Fruit fly (Drosophila melanogaster) whole organism, embryonic: ENCODE data around the gene EMC5.
A peak's percentile ranks its signal among the peaks of the same experiment; 100 is the strongest.

ENCODE experiments used
- Antp ChIP-seq: fragments of 200-800 bp; sonication (Bioruptor generic); optimal IDR thresholded peaks from 3 replicates; lab custom pipeline; 2016; ENCODE audit warnings: missing biosample characterization, missing genetic modification characterization
- Asciz ChIP-seq: fragments of 200-800 bp; sonication (Bioruptor generic); optimal IDR thresholded peaks from 2 replicates; lab custom pipeline; 2017; ENCODE audit warnings: missing biosample characterization, mild to moderate bottlenecking, missing genetic modification characterization, missing genetic modification reagents
- Atf3 ChIP-seq: fragments of 200-800 bp; sonication (Bioruptor generic); optimal IDR thresholded peaks from 3 replicates; lab custom pipeline; 2016; ENCODE audit warnings: missing biosample characterization, missing genetic modification characterization
- Bgb ChIP-seq: fragments of 200-800 bp; sonication (Bioruptor generic); IDR thresholded peaks from 2 replicates; pipeline ENCODE4 v1.3.6; 2022; ENCODE audit warnings: missing biosample characterization, missing genetic modification characterization; ENCODE audit not compliant: partially characterized antibody
- BtbVII ChIP-seq: fragments of 200-800 bp; sonication (Bioruptor generic); optimal IDR thresholded peaks from 3 replicates; lab custom pipeline; 2017; ENCODE audit warnings: missing biosample characterization, mild to moderate bottlenecking, missing genetic modification characterization
- CG10979 ChIP-seq: fragments of 200-800 bp; sonication (Bioruptor generic); optimal IDR thresholded peaks from 2 replicates; lab custom pipeline; 2018; ENCODE audit warnings: missing biosample characterization, mild to moderate bottlenecking, missing genetic modification characterization, moderate library complexity
- CG11093 ChIP-seq: fragments of 200-800 bp; sonication (Bioruptor generic); IDR thresholded peaks from 3 replicates; pipeline ENCODE4 v1.3.6; 2022; ENCODE audit warnings: missing biosample characterization, missing genetic modification characterization
- CG12236 ChIP-seq: fragments of 200-800 bp; sonication (Bioruptor generic); optimal IDR thresholded peaks from 2 replicates; lab custom pipeline; 2016; ENCODE audit warnings: missing biosample characterization, missing genetic modification characterization
- CG12659 ChIP-seq: fragments of 200-800 bp; sonication (Bioruptor generic); optimal IDR thresholded peaks from 3 replicates; lab custom pipeline; 2017; ENCODE audit warnings: mild to moderate bottlenecking, missing biosample characterization, missing genetic modification reagents, missing genetic modification characterization
- CG13424 ChIP-seq: fragments of 200-800 bp; sonication (Bioruptor generic); optimal IDR thresholded peaks from 2 replicates; lab custom pipeline; 2019; ENCODE audit warnings: missing biosample characterization, mild to moderate bottlenecking, missing genetic modification characterization, moderate library complexity
- CG16815 ChIP-seq: fragments of 200-800 bp; sonication (Bioruptor generic); optimal IDR thresholded peaks from 3 replicates; lab custom pipeline; 2017; ENCODE audit warnings: missing biosample characterization, mild to moderate bottlenecking, missing genetic modification characterization
- CG17612 ChIP-seq: fragments of 200-800 bp; sonication (Bioruptor generic); IDR thresholded peaks from 2 replicates; pipeline ENCODE4 v1.3.6; 2022; ENCODE audit warnings: missing biosample characterization, missing genetic modification characterization
- CG18262 ChIP-seq: fragments of 200-800 bp; optimal IDR thresholded peaks from 3 replicates; lab custom pipeline; 2019; ENCODE audit warnings: missing biosample characterization, mild to moderate bottlenecking, missing genetic modification characterization, moderate library complexity
- CG18619 ChIP-seq: fragments of 200-800 bp; sonication (Bioruptor generic); optimal IDR thresholded peaks from 3 replicates; lab custom pipeline; 2017; ENCODE audit warnings: missing biosample characterization, mild to moderate bottlenecking, missing genetic modification characterization
- CG2120 ChIP-seq: fragments of 200-800 bp; sonication (Bioruptor generic); optimal IDR thresholded peaks from 3 replicates; lab custom pipeline; 2016; ENCODE audit warnings: missing biosample characterization, missing genetic modification characterization
- CG30403 ChIP-seq: fragments of 200-800 bp; sonication (Bioruptor generic); optimal IDR thresholded peaks from 3 replicates; lab custom pipeline; 2016; ENCODE audit warnings: missing biosample characterization, missing genetic modification characterization
- CG31224 ChIP-seq: fragments of 200-800 bp; sonication (Bioruptor generic); IDR thresholded peaks from 2 replicates; pipeline ENCODE4 v1.3.6; 2022; ENCODE audit warnings: missing biosample characterization, missing genetic modification characterization
- CG3407 ChIP-seq: fragments of 200-800 bp; sonication (Bioruptor generic); optimal IDR thresholded peaks from 2 replicates; lab custom pipeline; 2018; ENCODE audit warnings: missing biosample characterization, mild to moderate bottlenecking, missing genetic modification characterization
- CG4404 ChIP-seq: fragments of 200-800 bp; sonication (Bioruptor generic); IDR thresholded peaks from 2 replicates; pipeline ENCODE4 v1.3.6; 2022; ENCODE audit warnings: missing biosample characterization, missing genetic modification characterization
- CG4854 ChIP-seq: fragments of 200-800 bp; sonication (Bioruptor generic); optimal IDR thresholded peaks from 2 replicates; lab custom pipeline; 2016; ENCODE audit warnings: missing biosample characterization, missing genetic modification characterization, inconsistent platforms
- CG6175 ChIP-seq: fragments of 200-800 bp; sonication (Bioruptor generic); IDR thresholded peaks from 3 replicates; pipeline ENCODE4 v1.3.6; 2022; ENCODE audit warnings: missing biosample characterization, missing genetic modification characterization
- CG7786 ChIP-seq: fragments of 200-800 bp; sonication (Bioruptor generic); optimal IDR thresholded peaks from 2 replicates; lab custom pipeline; 2016; ENCODE audit warnings: missing biosample characterization, missing genetic modification characterization
- CG8089 ChIP-seq: fragments of 200-800 bp; sonication (Bioruptor generic); optimal IDR thresholded peaks from 3 replicates; lab custom pipeline; 2016; ENCODE audit warnings: missing biosample characterization, missing genetic modification characterization
- Ets97D ChIP-seq: fragments of 200-800 bp; sonication (Bioruptor generic); optimal IDR thresholded peaks from 3 replicates; lab custom pipeline; 2016; ENCODE audit warnings: missing biosample characterization, missing genetic modification characterization
- Kr ChIP-seq: fragments of 200-800 bp; sonication (Bioruptor generic); optimal IDR thresholded peaks from 2 replicates; lab custom pipeline; 2017; ENCODE audit warnings: missing biosample characterization, mild to moderate bottlenecking, missing genetic modification characterization
- Lim3 ChIP-seq: fragments of 200-800 bp; sonication (Bioruptor generic); IDR thresholded peaks from 2 replicates; pipeline ENCODE4 v1.3.6; 2022; ENCODE audit warnings: missing biosample characterization, missing genetic modification characterization
- MBD-R2 ChIP-seq: fragments of 200-800 bp; sonication (Bioruptor generic); IDR thresholded peaks from 2 replicates; pipeline ENCODE4 v1.3.6; 2022; ENCODE audit warnings: missing biosample characterization, missing genetic modification characterization
- NC2α ChIP-seq: fragments of 200-800 bp; sonication (Bioruptor generic); optimal IDR thresholded peaks from 2 replicates; lab custom pipeline; 2016; ENCODE audit warnings: missing biosample characterization, missing genetic modification characterization
- NFAT ChIP-seq: fragments of 200-800 bp; sonication (Bioruptor generic); IDR thresholded peaks from 2 replicates; pipeline ENCODE4 v1.3.6; 2022; ENCODE audit warnings: missing biosample characterization, missing genetic modification characterization
- Nf-YB ChIP-seq: fragments of 200-800 bp; sonication (Bioruptor generic); optimal IDR thresholded peaks from 3 replicates; lab custom pipeline; 2019; ENCODE audit warnings: missing biosample characterization, mild to moderate bottlenecking, missing genetic modification characterization, moderate library complexity
- NfI ChIP-seq: fragments of 200-800 bp; sonication (Bioruptor generic); optimal IDR thresholded peaks from 3 replicates; lab custom pipeline; 2018; ENCODE audit warnings: missing biosample characterization, mild to moderate bottlenecking, missing genetic modification characterization, moderate library complexity
- Oaz ChIP-seq: fragments of 200-800 bp; sonication (Bioruptor generic); IDR thresholded peaks from 2 replicates; pipeline ENCODE4 v1.3.6; 2022; ENCODE audit warnings: missing biosample characterization, missing genetic modification characterization
- Optix ChIP-seq: fragments of 200-800 bp; sonication (Bioruptor generic); IDR thresholded peaks from 3 replicates; pipeline ENCODE4 v1.3.6; 2022; ENCODE audit warnings: missing biosample characterization, missing genetic modification characterization
- bbx ChIP-seq: fragments of 200-800 bp; sonication (Bioruptor generic); IDR thresholded peaks from 2 replicates; pipeline ENCODE4 v1.3.6; 2022; ENCODE audit warnings: missing biosample characterization, missing genetic modification characterization; ENCODE audit not compliant: partially characterized antibody
- bcd ChIP-seq: fragments of 200-800 bp; sonication (Bioruptor generic); optimal IDR thresholded peaks from 2 replicates; lab custom pipeline; 2017; ENCODE audit warnings: missing biosample characterization, mild to moderate bottlenecking, missing genetic modification characterization
- bigmax ChIP-seq: fragments of 200-800 bp; sonication (Bioruptor generic); optimal IDR thresholded peaks from 2 replicates; lab custom pipeline; 2018; ENCODE audit warnings: missing biosample characterization, mild to moderate bottlenecking, missing genetic modification characterization
- bowl ChIP-seq: fragments of 200-800 bp; sonication (Bioruptor generic); IDR thresholded peaks from 2 replicates; pipeline ENCODE4 v1.3.6; 2022; ENCODE audit warnings: missing biosample characterization, missing genetic modification characterization
- crc ChIP-seq: fragments of 200-800 bp; sonication (Bioruptor generic); optimal IDR thresholded peaks from 2 replicates; lab custom pipeline; 2016; ENCODE audit warnings: missing biosample characterization, missing genetic modification characterization
- dimm ChIP-seq: fragments of 200-800 bp; sonication (Bioruptor generic); IDR thresholded peaks from 2 replicates; pipeline ENCODE4 v1.3.6; 2022; ENCODE audit warnings: missing biosample characterization, missing genetic modification characterization
- fd3F ChIP-seq: fragments of 200-800 bp; sonication (Bioruptor generic); optimal IDR thresholded peaks from 2 replicates; lab custom pipeline; 2018; ENCODE audit warnings: missing biosample characterization, mild to moderate bottlenecking, missing genetic modification characterization, moderate library complexity
- gsb-n ChIP-seq: fragments of 200-800 bp; sonication (Bioruptor generic); optimal IDR thresholded peaks from 3 replicates; lab custom pipeline; 2018; ENCODE audit warnings: missing biosample characterization, mild to moderate bottlenecking, missing genetic modification characterization
- ham ChIP-seq: fragments of 200-800 bp; sonication (Bioruptor generic); IDR thresholded peaks from 2 replicates; pipeline ENCODE4 v1.3.6; 2022; ENCODE audit warnings: missing biosample characterization, missing genetic modification characterization
- pita ChIP-seq: fragments of 200-800 bp; sonication (Bioruptor generic); optimal IDR thresholded peaks from 2 replicates; lab custom pipeline; 2017; ENCODE audit warnings: missing biosample characterization, mild to moderate bottlenecking, missing genetic modification characterization
- pros ChIP-seq: fragments of 200-800 bp; sonication (Bioruptor generic); optimal IDR thresholded peaks from 3 replicates; lab custom pipeline; 2019; ENCODE audit warnings: missing biosample characterization, mild to moderate bottlenecking, missing genetic modification characterization, moderate library complexity
- scrt ChIP-seq: fragments of 200-800 bp; sonication (Bioruptor generic); optimal IDR thresholded peaks from 2 replicates; lab custom pipeline; 2018; ENCODE audit warnings: missing biosample characterization, mild to moderate bottlenecking, missing genetic modification characterization, moderate library complexity
- sqz ChIP-seq: fragments of 200-800 bp; sonication (Bioruptor generic); optimal IDR thresholded peaks from 3 replicates; lab custom pipeline; 2018; ENCODE audit warnings: missing biosample characterization, mild to moderate bottlenecking, missing genetic modification characterization
- stwl ChIP-seq: fragments of 200-800 bp; sonication (Bioruptor generic); optimal IDR thresholded peaks from 3 replicates; lab custom pipeline; 2018; ENCODE audit warnings: missing biosample characterization, mild to moderate bottlenecking, missing genetic modification characterization, moderate library complexity
- tgo ChIP-seq: fragments of 200-800 bp; sonication (Bioruptor generic); IDR thresholded peaks from 3 replicates; pipeline ENCODE4 v1.3.6; 2022; ENCODE audit warnings: missing biosample characterization, missing genetic modification characterization
- toy ChIP-seq: fragments of 200-800 bp; sonication (Bioruptor generic); IDR thresholded peaks from 2 replicates; pipeline ENCODE4 v1.3.6; 2022; ENCODE audit warnings: missing biosample characterization, missing genetic modification characterization
- yki ChIP-seq: fragments of >200 bp; optimal IDR thresholded peaks from 3 replicates; lab custom pipeline; 2018

The EMC5 gene

DNA sequence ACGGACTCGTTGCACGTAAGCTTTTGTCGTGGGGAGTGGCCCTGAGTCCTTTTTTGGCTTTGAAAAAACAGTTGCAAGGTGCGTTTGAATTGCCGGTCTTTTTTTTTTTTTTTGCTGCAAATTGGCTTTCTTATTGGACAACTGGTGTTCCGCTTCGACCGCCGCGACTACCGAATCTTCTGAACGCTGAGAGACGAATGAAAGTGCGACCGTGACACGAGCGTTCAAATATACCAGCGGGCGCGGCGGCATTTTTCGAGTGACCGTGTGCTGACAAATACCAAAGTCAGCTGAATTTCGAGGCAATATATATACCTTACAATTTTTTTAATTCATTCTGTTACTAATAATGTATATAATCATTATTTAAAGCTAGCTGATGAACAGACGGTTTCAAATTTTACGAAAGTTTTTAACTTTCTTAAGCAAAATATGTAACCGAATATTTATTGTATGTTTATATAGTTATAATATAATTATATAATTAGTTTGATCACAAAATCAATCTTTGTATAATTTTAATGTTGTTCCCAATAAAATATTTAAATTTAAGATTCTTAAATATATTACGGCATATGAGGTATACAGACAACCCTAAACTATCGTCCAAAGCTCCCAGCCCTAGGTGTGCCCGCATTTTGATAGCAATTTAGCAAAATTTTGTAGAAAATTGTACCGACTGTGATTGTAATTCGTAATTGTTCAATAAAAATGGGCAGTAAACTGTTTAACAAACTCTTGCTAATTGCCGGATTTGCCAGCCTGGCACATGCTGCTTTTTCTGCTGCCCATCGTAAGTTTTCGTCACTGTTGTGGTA is at the start of gene EMC5, which contains the start of gene Swip-1 (continued):
- 0 out of 3 replicates have a peak, but pooled peaks have one; percentile 12 for TF ChIP-seq Optix
- TF ChIP-seq sqz (GFP tag; lab: Kevin White, UChicago), result peak; percentile 38
- TF ChIP-seq CG4854, result no peak
- no peak for TF ChIP-seq Nf-YB (GFP tag; lab: Kevin White, UChicago)
- no peak for TF ChIP-seq yki (lab: Kevin White, UChicago)
- TF ChIP-seq CG2120 (GFP tag; lab: Kevin White, UChicago), result peak; percentile 54
- TF ChIP-seq CG6175 (GFP tag; lab: Robert Waterston, UW), result 0 out of 3 replicates have a peak, but pooled peaks have one; percentile 21
- TF ChIP-seq bowl (GFP tag; lab: Robert Waterston, UW), result no peak
- TF ChIP-seq CG31224 (GFP tag; lab: Robert Waterston, UW), result 0 out of 2 replicates have a peak, but pooled peaks have one; percentile 11
- TF ChIP-seq dimm (GFP tag; lab: Robert Waterston, UW), result no peak
- TF ChIP-seq ham (GFP tag; lab: Robert Waterston, UW), result no peak
- TF ChIP-seq stwl (tag; lab: Kevin White, UChicago), result peak; percentile 27
- peak; percentile 47 for TF ChIP-seq Bgb (GFP tag; lab: Robert Waterston, UW)
- peak; percentile 62 for TF ChIP-seq tgo (GFP tag; lab: Robert Waterston, UW)
- TF ChIP-seq BtbVII (GFP tag; lab: Kevin White, UChicago), result no peak
- peak; percentile 82 for TF ChIP-seq CG12659 (GFP tag; lab: Kevin White, UChicago)
- TF ChIP-seq pros (GFP tag; lab: Kevin White, UChicago), result no peak
- no peak for TF ChIP-seq Lim3 (GFP tag; lab: Robert Waterston, UW)
- TF ChIP-seq MBD-R2 (GFP tag; lab: Robert Waterston, UW), result peak; percentile 81
- TF ChIP-seq CG13424 (tag; lab: Kevin White, UChicago), result peak; percentile 80
- TF ChIP-seq CG8089, result no peak
- peak; percentile 60 for TF ChIP-seq bbx (GFP tag; lab: Robert Waterston, UW)
- no peak for TF ChIP-seq CG11093 (GFP tag; lab: Robert Waterston, UW)
- TF ChIP-seq Antp, result no peak
- TF ChIP-seq CG4404 (GFP tag; lab: Robert Waterston, UW), result peak; percentile 36; the same call in 1 of the 2 replicates
- peak; percentile 2 for TF ChIP-seq NfI (GFP tag; lab: Kevin White, UChicago)
- TF ChIP-seq CG16815 (GFP tag; lab: Kevin White, UChicago), result peak; percentile 48
- no peak for TF ChIP-seq toy
- peak; percentile 44 for TF ChIP-seq NFAT (GFP tag; lab: Robert Waterston, UW)
- TF ChIP-seq CG30403, result peak; percentile 72
- TF ChIP-seq CG10979, result peak; percentile 56
- no peak for TF ChIP-seq CG7786 (GFP tag; lab: Kevin White, UChicago)
- TF ChIP-seq CG18619 (GFP tag; lab: Kevin White, UChicago), result peak; percentile 52
- no peak for TF ChIP-seq CG12236 (GFP tag; lab: Kevin White, UChicago)
- peak; percentile 52 for TF ChIP-seq fd3F (GFP tag; lab: Kevin White, UChicago)
- peak; percentile 13 for TF ChIP-seq CG3407 (GFP tag; lab: Kevin White, UChicago)
- TF ChIP-seq crc (GFP tag; lab: Kevin White, UChicago), result no peak
- no peak for TF ChIP-seq Atf3 (GFP tag; lab: Kevin White, UChicago)
- no peak for TF ChIP-seq pita (GFP tag; lab: Kevin White, UChicago)
- TF ChIP-seq Ets97D (GFP tag; lab: Kevin White, UChicago), result peak; percentile 24
- TF ChIP-seq Asciz (GFP tag; lab: Kevin White, UChicago), result no peak
- peak; percentile 13 for TF ChIP-seq NC2α
- TF ChIP-seq CG18262 (tag; lab: Kevin White, UChicago), result peak; percentile 78
- peak; percentile 33 for TF ChIP-seq scrt (GFP tag; lab: Kevin White, UChicago)
- peak; percentile 59 for TF ChIP-seq bcd (GFP tag; lab: Kevin White, UChicago)
- TF ChIP-seq Kr (GFP tag; lab: Kevin White, UChicago), result no peak
- TF ChIP-seq CG17612 (GFP tag; lab: Robert Waterston, UW), result 0 out of 2 replicates have a peak, but pooled peaks have one; percentile 31
- TF ChIP-seq bigmax (GFP tag; lab: Kevin White, UChicago), result no peak
- TF ChIP-seq Oaz (GFP tag; lab: Robert Waterston, UW), result no peak
- peak; percentile 64 for TF ChIP-seq gsb-n (tag; lab: Kevin White, UChicago)
